Worm (Caenorhabditis elegans): ENCODE measurements around the gene spe-39.
A peak's percentile ranks its signal among the peaks of the same experiment; 100 is the strongest.

Gene spe-39

ce11 chrV:6784853-6785492 lies at the start of gene spe-39, which contains the start of gene spn-4:
TSS of gene spe-39 (plus strand) at chrV:6785451.
TSS of gene spn-4 (minus strand) at chrV:6784903.
- TF ChIP-seq lin-38 (GFP tag; IDR thresholded peaks at IDR 0.05) (peak; percentile 73), unc-39 (tag; optimal IDR thresholded peaks at IDR 0.05) (no peak), Y75B8A.6 (GFP tag; IDR thresholded peaks at IDR 0.05) (no peak), T26A8.4 (GFP tag; IDR thresholded peaks at IDR 0.05) (peak; percentile 57), mdt-29 (GFP tag; IDR thresholded peaks at IDR 0.05) (no peak), egl-27 (tag; optimal IDR thresholded peaks at IDR 0.05) (no peak), dve-1 (tag; optimal IDR thresholded peaks at IDR 0.05; ENCODE audit: insufficient read depth) (no peak), nhr-102 (tag; optimal IDR thresholded peaks at IDR 0.05) (no peak), Y48G9A.11 (GFP tag; IDR thresholded peaks at IDR 0.05) (no peak), zip-2 (tag; optimal IDR thresholded peaks at IDR 0.05) (no peak), nhr-77 (tag; optimal IDR thresholded peaks at IDR 0.05) (peak; percentile 26), D1046.2 (GFP tag; IDR thresholded peaks at IDR 0.05) (no peak), lin-15B (tag; optimal IDR thresholded peaks at IDR 0.05) (no peak), mep-1 (tag; optimal IDR thresholded peaks at IDR 0.05) (no peak), nhr-111 (GFP tag; optimal IDR thresholded peaks at IDR 0.05) (no peak), hlh-30 (tag; optimal IDR thresholded peaks at IDR 0.05; ENCODE audit: insufficient read depth) (no peak), zfp-2 (tag; optimal IDR thresholded peaks at IDR 0.05) (no peak), rbr-2 (tag; optimal IDR thresholded peaks at IDR 0.05) (peak; percentile 40), F49E8.2 (tag; optimal IDR thresholded peaks at IDR 0.05; ENCODE audit: borderline replicate concordance) (peak; percentile 13), vab-7 (GFP tag; IDR thresholded peaks at IDR 0.05) (no peak), Y105C5A.15 (GFP tag; IDR thresholded peaks at IDR 0.05) (no peak), daf-19 (GFP tag; conservative IDR thresholded peaks at IDR 0.05) (no peak), madf-9 (GFP tag; conservative IDR thresholded peaks at IDR 0.05) (0 out of 2 replicates have a peak, but pooled peaks have one; percentile 21), skn-1 (tag; optimal IDR thresholded peaks at IDR 0.05) (no peak), arid-1 (GFP tag; conservative IDR thresholded peaks at IDR 0.05) (no peak), daf-16 (GFP tag; optimal IDR thresholded peaks at IDR 0.05) (peak in 1 of 2 experiments; percentile 17), daf-16 (tag; optimal IDR thresholded peaks at IDR 0.05) (no peak), mdl-1 (tag; optimal IDR thresholded peaks at IDR 0.05) (peak in 1 of 2 experiments; percentile 16), zip-11 (GFP tag; IDR thresholded peaks at IDR 0.05) (no peak), T20F7.1 (GFP tag; optimal IDR thresholded peaks at IDR 0.05) (peak; percentile 13), lin-39 (tag; optimal IDR thresholded peaks at IDR 0.05) (no peak), aly-2 (tag; optimal IDR thresholded peaks at IDR 0.05) (no peak), snpc-1.2 (GFP tag; IDR thresholded peaks at IDR 0.05) (0 out of 2 replicates have a peak, but pooled peaks have one; percentile 51), gei-8 (GFP tag; optimal IDR thresholded peaks at IDR 0.05) (no peak), daf-8 (GFP tag; IDR thresholded peaks at IDR 0.05) (no peak), ama-1 (optimal IDR thresholded peaks at IDR 0.05) (no peak), ZK337.2 (GFP tag; IDR thresholded peaks at IDR 0.05) (no peak), nhr-11 (tag; optimal IDR thresholded peaks at IDR 0.05) (no peak), unc-130 (GFP tag; optimal IDR thresholded peaks at IDR 0.05) (peak; percentile 33), daf-12 (tag; optimal IDR thresholded peaks at IDR 0.05) (no peak), hif-1 (tag; optimal IDR thresholded peaks at IDR 0.05) (peak in 1 of 2 experiments; percentile 32), pqm-1 (tag; optimal IDR thresholded peaks at IDR 0.05) (no peak), ceh-32 (tag; optimal IDR thresholded peaks at IDR 0.05; ENCODE audit: poor library complexity) (no peak), nhr-10 (tag; optimal IDR thresholded peaks at IDR 0.05) (no peak), dmd-6 (GFP tag; IDR thresholded peaks at IDR 0.05) (peak; percentile 53; the same call in 1 of the 2 replicates), ctbp-1 (GFP tag; IDR thresholded peaks at IDR 0.05) (no peak), set-16 (GFP tag; IDR thresholded peaks at IDR 0.05) (no peak), sdz-12 (GFP tag; optimal IDR thresholded peaks at IDR 0.05) (no peak), ces-1 (GFP tag; optimal IDR thresholded peaks at IDR 0.05) (no peak), hmg-1.1 (GFP tag; IDR thresholded peaks at IDR 0.05) (peak; percentile 70; the same call in 1 of the 2 replicates), spr-3 (GFP tag; optimal IDR thresholded peaks at IDR 0.05) (no peak)

All from whole organism, L4 larva.